Fruit fly (Drosophila melanogaster) whole organism, embryonic: ENCODE data around the gene CG43137.

Experiments used
- Antp ChIP-seq: fragments of 200-800 bp; sonication (Bioruptor generic); optimal IDR thresholded peaks from 3 replicates; lab custom pipeline; 2016; ENCODE audit warnings: missing biosample characterization, missing genetic modification characterization
- Atf6 ChIP-seq: fragments of 200-800 bp; sonication (Bioruptor generic); IDR thresholded peaks from 2 replicates; pipeline ENCODE4 v1.3.6; 2022; ENCODE audit warnings: missing biosample characterization, missing genetic modification characterization
- CG11247 ChIP-seq: fragments of 200-800 bp; sonication (Bioruptor generic); IDR thresholded peaks from 2 replicates; pipeline ENCODE4 v1.3.6; 2022; ENCODE audit warnings: missing biosample characterization, missing genetic modification characterization
- CG12744 ChIP-seq: fragments of 200-800 bp; sonication (Bioruptor generic); optimal IDR thresholded peaks from 2 replicates; lab custom pipeline; 2016; ENCODE audit warnings: missing biosample characterization, missing genetic modification characterization
- CG2202 ChIP-seq: fragments of 200-800 bp; sonication (Bioruptor generic); optimal IDR thresholded peaks from 2 replicates; lab custom pipeline; 2018; ENCODE audit warnings: missing biosample characterization, mild to moderate bottlenecking, missing genetic modification characterization
- CG2678 ChIP-seq: fragments of 200-800 bp; sonication (Bioruptor generic); optimal IDR thresholded peaks from 3 replicates; lab custom pipeline; 2019; ENCODE audit warnings: missing biosample characterization, mild to moderate bottlenecking, missing genetic modification characterization, moderate library complexity
- CG2889 ChIP-seq: fragments of 200-800 bp; sonication (Bioruptor generic); IDR thresholded peaks from 3 replicates; pipeline ENCODE4 v1.3.6; 2022; ENCODE audit warnings: missing biosample characterization, missing genetic modification characterization
- CG32532 ChIP-seq: fragments of 200-800 bp; sonication (Bioruptor generic); IDR thresholded peaks from 2 replicates; pipeline ENCODE4 v1.3.6; 2022; ENCODE audit warnings: missing biosample characterization, missing genetic modification characterization
- CG3281 ChIP-seq: fragments of 200-800 bp; sonication (Bioruptor generic); optimal IDR thresholded peaks from 3 replicates; lab custom pipeline; 2017; ENCODE audit warnings: missing biosample characterization, mild to moderate bottlenecking, missing genetic modification characterization
- CG34224 ChIP-seq: fragments of 200-800 bp; sonication (Bioruptor generic); IDR thresholded peaks from 3 replicates; pipeline ENCODE4 v1.3.6; 2022; ENCODE audit warnings: missing biosample characterization, missing genetic modification characterization; ENCODE audit not compliant: partially characterized antibody
- CG3847 ChIP-seq: fragments of 200-800 bp; sonication (Bioruptor generic); IDR thresholded peaks from 2 replicates; pipeline ENCODE4 v1.3.6; 2022; ENCODE audit warnings: missing biosample characterization, missing genetic modification characterization
- CG3995 ChIP-seq: fragments of 200-800 bp; sonication (Bioruptor generic); optimal IDR thresholded peaks from 3 replicates; lab custom pipeline; 2016; ENCODE audit warnings: missing biosample characterization, missing genetic modification characterization
- CG4328 ChIP-seq: fragments of 200-800 bp; sonication (Bioruptor generic); optimal IDR thresholded peaks from 3 replicates; lab custom pipeline; 2017; ENCODE audit warnings: missing biosample characterization, missing genetic modification reagents, missing genetic modification characterization
- CG43689 ChIP-seq: fragments of 200-800 bp; sonication (Bioruptor generic); IDR thresholded peaks from 2 replicates; pipeline ENCODE4 v1.3.6; 2022; ENCODE audit warnings: missing biosample characterization, missing genetic modification characterization
- CG6689 ChIP-seq: fragments of 200-800 bp; sonication (Bioruptor generic); IDR thresholded peaks from 2 replicates; pipeline ENCODE4 v1.3.6; 2022; ENCODE audit warnings: missing biosample characterization, missing genetic modification characterization
- CG7987 ChIP-seq: fragments of 200-800 bp; sonication (Bioruptor generic); optimal IDR thresholded peaks from 2 replicates; lab custom pipeline; 2018; ENCODE audit warnings: missing biosample characterization, mild to moderate bottlenecking, missing genetic modification characterization, moderate library complexity
- CG8359 ChIP-seq: fragments of 200-800 bp; sonication (Bioruptor generic); optimal IDR thresholded peaks from 2 replicates; lab custom pipeline; 2017; ENCODE audit warnings: missing biosample characterization, mild to moderate bottlenecking, missing genetic modification characterization, borderline replicate concordance
- CG8944 ChIP-seq: fragments of 200-800 bp; sonication (Bioruptor generic); optimal IDR thresholded peaks from 3 replicates; lab custom pipeline; 2016; ENCODE audit warnings: missing biosample characterization, missing genetic modification characterization
- D ChIP-seq, 2 experiments: fragments of 200-800 bp in 1 of 2; fragments of >200 bp in 1 of 2; sonication (Bioruptor generic) in 1 of 2; optimal IDR thresholded peaks; 2 replicates in 1 of 2; 3 replicates in 1 of 2; lab custom pipeline; 2017; ENCODE audit warnings: mild to moderate bottlenecking in 1 of 2, missing biosample characterization in 1 of 2, missing genetic modification characterization in 1 of 2, missing genetic modification reagents in 1 of 2
- Dp ChIP-seq: fragments of 200-800 bp; sonication (Bioruptor generic); optimal IDR thresholded peaks from 2 replicates; lab custom pipeline; 2018; ENCODE audit warnings: missing biosample characterization, mild to moderate bottlenecking, missing genetic modification characterization, moderate library complexity
- Fer3 ChIP-seq: fragments of 200-800 bp; sonication (Bioruptor generic); optimal IDR thresholded peaks from 2 replicates; lab custom pipeline; 2018; ENCODE audit warnings: missing biosample characterization, mild to moderate bottlenecking, missing genetic modification characterization, moderate library complexity
- GATAe ChIP-seq: fragments of 200-800 bp; sonication (Bioruptor generic); conservative IDR thresholded peaks from 2 replicates; pipeline ENCODE4 v1.3.6; 2022; ENCODE audit warnings: missing biosample characterization, missing genetic modification characterization
- Hey ChIP-seq: fragments of 200-800 bp; sonication (Bioruptor generic); optimal IDR thresholded peaks from 3 replicates; lab custom pipeline; 2018; ENCODE audit warnings: missing biosample characterization, mild to moderate bottlenecking, missing genetic modification characterization
- MTF-1 ChIP-seq: fragments of 200-800 bp; sonication (Bioruptor generic); optimal IDR thresholded peaks from 2 replicates; lab custom pipeline; 2018; ENCODE audit warnings: missing biosample characterization, mild to moderate bottlenecking, missing genetic modification characterization, borderline replicate concordance
- Med ChIP-seq: fragments of 200-800 bp; sonication (Bioruptor generic); peaks from one replicate; lab custom pipeline; 2016; ENCODE audit warnings: missing biosample characterization, missing genetic modification characterization, mild to moderate bottlenecking, inconsistent platforms, moderate library complexity
- Nf-YC ChIP-seq: fragments of 200-800 bp; optimal IDR thresholded peaks from 3 replicates; lab custom pipeline; 2019; ENCODE audit warnings: missing biosample characterization, mild to moderate bottlenecking, missing genetic modification characterization, moderate library complexity
- Sox102F ChIP-seq: fragments of 200-800 bp; sonication (Bioruptor generic); optimal IDR thresholded peaks from 2 replicates; lab custom pipeline; 2018; ENCODE audit warnings: missing biosample characterization, mild to moderate bottlenecking, missing genetic modification characterization, moderate library complexity
- Xbp1 ChIP-seq: fragments of 200-800 bp; sonication (Bioruptor generic); optimal IDR thresholded peaks from 3 replicates; lab custom pipeline; 2016; ENCODE audit warnings: missing biosample characterization, mild to moderate bottlenecking, missing genetic modification characterization
- Xrp1 ChIP-seq: fragments of 200-800 bp; sonication (Bioruptor generic); IDR thresholded peaks from 2 replicates; pipeline ENCODE4 v1.3.6; 2022; ENCODE audit warnings: missing biosample characterization, missing genetic modification characterization
- ac ChIP-seq: fragments of 200-800 bp; sonication (Bioruptor generic); optimal IDR thresholded peaks from 3 replicates; lab custom pipeline; 2017; ENCODE audit warnings: missing biosample characterization, mild to moderate bottlenecking, missing genetic modification characterization
- al ChIP-seq: fragments of 200-800 bp; sonication (Bioruptor generic); IDR thresholded peaks from 2 replicates; pipeline ENCODE4 v1.3.6; 2022; ENCODE audit warnings: missing biosample characterization, missing genetic modification characterization
- br ChIP-seq: fragments of >200 bp; optimal IDR thresholded peaks from 2 replicates; lab custom pipeline; 2017
- cas ChIP-seq: fragments of 200-800 bp; sonication (Bioruptor generic); IDR thresholded peaks from 2 replicates; pipeline ENCODE4 v1.3.6; 2022; ENCODE audit warnings: missing biosample characterization, missing genetic modification characterization
- cg ChIP-seq: fragments of 200-800 bp; sonication (Bioruptor generic); optimal IDR thresholded peaks from 3 replicates; lab custom pipeline; 2019; ENCODE audit warnings: missing biosample characterization, mild to moderate bottlenecking, missing genetic modification characterization, moderate library complexity
- dmrt11E ChIP-seq: fragments of 200-800 bp; sonication (Bioruptor generic); optimal IDR thresholded peaks from 3 replicates; lab custom pipeline; 2018; ENCODE audit warnings: missing biosample characterization, mild to moderate bottlenecking, missing genetic modification characterization, moderate library complexity
- dpn ChIP-seq, 2 experiments: fragments of 200-800 bp; sonication (Bioruptor generic); optimal IDR thresholded peaks; 3 replicates each; lab custom pipeline; 2016; ENCODE audit warnings: missing biosample characterization in 2 of 2, missing genetic modification characterization in 2 of 2
- gem ChIP-seq: fragments of 200-800 bp; sonication (Bioruptor generic); optimal IDR thresholded peaks from 2 replicates; lab custom pipeline; 2019; ENCODE audit warnings: missing biosample characterization, mild to moderate bottlenecking, missing genetic modification characterization, moderate library complexity
- her ChIP-seq: fragments of 200-800 bp; sonication (Bioruptor generic); optimal IDR thresholded peaks from 2 replicates; lab custom pipeline; 2016; ENCODE audit warnings: missing biosample characterization, missing genetic modification characterization
- inv ChIP-seq: fragments of 200-800 bp; sonication (Bioruptor generic); IDR thresholded peaks from 2 replicates; pipeline ENCODE4 v1.3.6; 2022; ENCODE audit warnings: missing biosample characterization, missing genetic modification characterization; ENCODE audit not compliant: partially characterized antibody
- knrl ChIP-seq: fragments of 200-800 bp; sonication (Bioruptor generic); IDR thresholded peaks from 3 replicates; pipeline ENCODE4 v1.3.6; 2022; ENCODE audit warnings: missing biosample characterization, missing genetic modification characterization; ENCODE audit not compliant: partially characterized antibody
- lab ChIP-seq: fragments of 200-800 bp; sonication (Bioruptor generic); optimal IDR thresholded peaks from 3 replicates; lab custom pipeline; 2017; ENCODE audit warnings: missing biosample characterization, missing genetic modification characterization, mild to moderate bottlenecking, moderate library complexity, missing genetic modification reagents
- lilli ChIP-seq: fragments of 200-800 bp; sonication (Bioruptor generic); optimal IDR thresholded peaks from 3 replicates; lab custom pipeline; 2016; ENCODE audit warnings: missing biosample characterization, missing genetic modification characterization
- lola ChIP-seq, 3 experiments: fragments of >200 bp in 2 of 3; fragments of 200-800 bp in 1 of 3; sonication (Bioruptor generic) in 1 of 3; optimal IDR thresholded peaks; 2 replicates each; lab custom pipeline; 2017 to 2019; ENCODE audit warnings: missing biosample characterization in 3 of 3, missing genetic modification characterization in 3 of 3, mild to moderate bottlenecking in 1 of 3, moderate library complexity in 1 of 3
- lov ChIP-seq, 2 experiments: fragments of 200-800 bp in 1 of 2; fragments of >200 bp in 1 of 2; sonication (Bioruptor generic) in 1 of 2; IDR thresholded peaks in 1 of 2; optimal IDR thresholded peaks in 1 of 2; 2 replicates in 1 of 2; 3 replicates in 1 of 2; pipeline versions ENCODE4 v1.3.6 to Lab custom; 2017 to 2022; ENCODE audit warnings: missing biosample characterization in 1 of 2, missing genetic modification characterization in 1 of 2
- mirr ChIP-seq: fragments of 200-800 bp; sonication (Bioruptor generic); optimal IDR thresholded peaks from 3 replicates; lab custom pipeline; 2018; ENCODE audit warnings: missing biosample characterization, mild to moderate bottlenecking, missing genetic modification characterization
- nau ChIP-seq: fragments of 200-800 bp; sonication (Bioruptor generic); optimal IDR thresholded peaks from 3 replicates; lab custom pipeline; 2017; ENCODE audit warnings: missing biosample characterization, mild to moderate bottlenecking, missing genetic modification characterization, missing genetic modification reagents
- nmo ChIP-seq: fragments of 200-800 bp; sonication (Bioruptor generic); optimal IDR thresholded peaks from 2 replicates; lab custom pipeline; 2018; ENCODE audit warnings: missing biosample characterization, mild to moderate bottlenecking, missing genetic modification characterization, moderate library complexity
- salm ChIP-seq: fragments of 200-800 bp; sonication (Bioruptor generic); optimal IDR thresholded peaks from 2 replicates; lab custom pipeline; 2018; ENCODE audit warnings: missing biosample characterization, mild to moderate bottlenecking, missing genetic modification characterization
- sens-2 ChIP-seq: fragments of 200-800 bp; sonication (Bioruptor generic); IDR thresholded peaks from 2 replicates; pipeline ENCODE4 v1.3.6; 2022; ENCODE audit warnings: missing biosample characterization, missing genetic modification characterization
- z ChIP-seq: fragments of 200-800 bp; sonication (Bioruptor generic); IDR thresholded peaks from 3 replicates; pipeline ENCODE4 v1.3.6; 2022; ENCODE audit warnings: missing biosample characterization, missing genetic modification characterization

Gene CG43137

DNA sequence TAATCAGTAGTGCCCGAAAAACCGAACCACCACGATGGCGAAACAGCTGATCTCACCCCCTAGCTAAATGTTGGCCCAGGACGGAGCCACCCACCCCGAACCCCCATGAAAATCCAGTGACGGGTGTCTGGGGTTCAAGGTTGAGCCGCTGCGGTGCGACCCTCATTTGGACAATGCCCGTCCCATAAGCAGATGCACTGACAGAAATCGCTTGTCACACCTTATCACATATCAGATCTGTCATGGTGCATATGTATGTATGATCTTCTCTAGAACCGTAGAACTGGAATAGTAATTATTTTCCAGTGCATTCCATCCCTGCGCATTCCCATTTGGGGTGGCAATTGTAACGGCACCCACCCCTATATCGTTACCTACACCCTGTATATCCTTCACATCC lies 24.0 kb upstream of the CG43137 start (continued):
- TF ChIP-seq CG3847: no peak
- TF ChIP-seq lov (optimal IDR thresholded peaks at IDR 0.05; lab: Kevin White, UChicago): no peak
- TF ChIP-seq lov (GFP tag; IDR thresholded peaks at IDR 0.05; lab: Robert Waterston, UW): peak; percentile 61; the same call in 1 of the 3 replicates
- no peak for TF ChIP-seq lola (GFP tag; optimal IDR thresholded peaks at IDR 0.05; lab: Kevin White, UChicago)
- no peak for TF ChIP-seq lilli (GFP tag; lab: Kevin White, UChicago)
- TF ChIP-seq br (lab: Kevin White, UChicago): no peak
- peak; percentile 79 for TF ChIP-seq Xrp1 (GFP tag; lab: Robert Waterston, UW)
- TF ChIP-seq CG3281 (GFP tag; lab: Kevin White, UChicago): no peak
- TF ChIP-seq CG12744 (GFP tag; lab: Kevin White, UChicago): no peak
- TF ChIP-seq nau (GFP tag; lab: Kevin White, UChicago): no peak
- TF ChIP-seq nmo (GFP tag; lab: Kevin White, UChicago): peak; percentile 10
- no peak for TF ChIP-seq her (GFP tag; lab: Kevin White, UChicago)
- no peak for TF ChIP-seq ac (GFP tag; lab: Kevin White, UChicago)
- peak; percentile 54 for TF ChIP-seq Antp (GFP tag; lab: Kevin White, UChicago)
- no peak for TF ChIP-seq CG2889 (GFP tag; lab: Robert Waterston, UW)
- TF ChIP-seq CG11247 (GFP tag; lab: Robert Waterston, UW): no peak
- no peak for TF ChIP-seq knrl
- TF ChIP-seq CG32532: peak; percentile 34; the same call in 1 of the 2 replicates
- TF ChIP-seq z (GFP tag; lab: Robert Waterston, UW): no peak
- peak; percentile 47 for TF ChIP-seq gem (tag; lab: Kevin White, UChicago)
- peak in 1 of 2 experiments; percentile 34 for TF ChIP-seq dpn (GFP tag; optimal IDR thresholded peaks at IDR 0.05; lab: Kevin White, UChicago)
- no peak for TF ChIP-seq Fer3
- TF ChIP-seq CG3995 (GFP tag; lab: Kevin White, UChicago): no peak
- TF ChIP-seq cg (GFP tag; lab: Kevin White, UChicago): no peak
- TF ChIP-seq lab (GFP tag; lab: Kevin White, UChicago): peak; percentile 35
- TF ChIP-seq Xbp1 (GFP tag; lab: Kevin White, UChicago): peak; percentile 20
- no peak for TF ChIP-seq CG43689 (GFP tag; lab: Robert Waterston, UW)
- TF ChIP-seq CG2678: peak; percentile 25
- TF ChIP-seq MTF-1 (GFP tag; lab: Kevin White, UChicago): no peak
- no peak for TF ChIP-seq Atf6 (GFP tag; lab: Robert Waterston, UW)
- no peak for TF ChIP-seq GATAe (GFP tag; lab: Robert Waterston, UW)
- TF ChIP-seq Med (GFP tag; lab: Kevin White, UChicago): peak; percentile 80
- TF ChIP-seq Sox102F (GFP tag; lab: Kevin White, UChicago): peak; percentile 24
- no peak for TF ChIP-seq sens-2 (GFP tag; lab: Robert Waterston, UW)
- TF ChIP-seq CG4328 (GFP tag; lab: Kevin White, UChicago): no peak
- no peak for TF ChIP-seq Nf-YC
- no peak for TF ChIP-seq CG6689 (GFP tag; lab: Robert Waterston, UW)
- no peak for TF ChIP-seq salm (tag; lab: Kevin White, UChicago)
- TF ChIP-seq dmrt11E (tag; lab: Kevin White, UChicago): peak; percentile 41
- no peak for TF ChIP-seq CG8359 (GFP tag; lab: Kevin White, UChicago)
- no peak for TF ChIP-seq inv (GFP tag; lab: Robert Waterston, UW)
- no peak for TF ChIP-seq D (optimal IDR thresholded peaks at IDR 0.05; lab: Kevin White, UChicago)
- peak; percentile 48 for TF ChIP-seq D (GFP tag; optimal IDR thresholded peaks at IDR 0.05; lab: Kevin White, UChicago)
- TF ChIP-seq CG8944 (GFP tag; lab: Kevin White, UChicago): no peak
- peak; percentile 54 for TF ChIP-seq Hey
- no peak for TF ChIP-seq mirr
- no peak for TF ChIP-seq cas (GFP tag; lab: Robert Waterston, UW)
- no peak for TF ChIP-seq CG34224 (GFP tag; lab: Robert Waterston, UW)
- TF ChIP-seq CG2202 (tag; lab: Kevin White, UChicago): no peak
- TF ChIP-seq Dp (GFP tag; lab: Kevin White, UChicago): no peak
- no peak for TF ChIP-seq CG7987 (GFP tag; lab: Kevin White, UChicago)
- TF ChIP-seq al (GFP tag; lab: Robert Waterston, UW): no peak
